Worm (Caenorhabditis elegans): ENCODE measurements around the gene ceh-57.

Gene ceh-57

DNA sequence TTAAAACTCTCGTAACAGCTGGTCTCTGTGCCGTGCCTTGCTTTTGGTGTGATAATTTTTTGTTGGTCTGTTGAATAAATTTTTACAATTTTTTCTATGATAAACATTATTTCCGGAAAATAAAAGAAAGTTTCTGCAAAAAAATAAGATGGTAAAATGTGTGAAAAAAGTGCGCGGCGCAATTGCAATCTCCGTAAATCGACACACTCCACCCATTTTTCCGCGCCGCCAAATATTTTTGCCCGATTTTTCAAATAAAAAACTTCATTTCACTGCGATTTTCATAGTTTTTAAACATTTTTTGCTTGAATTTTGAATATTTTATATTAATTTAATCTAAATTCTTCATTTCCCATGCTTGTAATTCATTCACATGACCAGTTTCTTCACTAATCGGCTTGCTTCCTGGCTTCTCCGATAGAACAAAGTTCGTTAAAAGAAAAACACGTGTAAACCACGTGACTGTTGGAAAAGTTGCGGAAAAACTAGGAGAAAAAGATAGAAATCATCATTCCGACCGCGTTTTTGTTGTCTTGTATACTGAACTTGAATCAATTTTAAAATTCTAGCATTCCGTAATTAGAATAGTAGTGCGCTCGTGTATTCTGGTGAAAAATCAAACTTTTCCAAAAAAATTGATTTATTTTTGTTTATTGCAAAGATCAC lies 21.1 kb upstream of the ceh-57 start (continued):
- TF ChIP-seq somi-1 (GFP tag; optimal IDR thresholded peaks at IDR 0.05): no peak
- TF ChIP-seq nhr-80 (tag; optimal IDR thresholded peaks at IDR 0.05): peak; percentile 26
- TF ChIP-seq lir-1 (GFP tag; conservative IDR thresholded peaks at IDR 0.05): no peak
- TF ChIP-seq lin-40 (tag; optimal IDR thresholded peaks at IDR 0.05): peak; percentile 59
- no peak for TF ChIP-seq xnd-1 (tag; optimal IDR thresholded peaks at IDR 0.05)
- TF ChIP-seq ztf-26 (tag; optimal IDR thresholded peaks at IDR 0.05): no peak
- peak; percentile 51 for TF ChIP-seq F33H1.4 (GFP tag; IDR thresholded peaks at IDR 0.05)
- TF ChIP-seq hmg-20 (GFP tag; IDR thresholded peaks at IDR 0.05): no peak
- no peak for TF ChIP-seq rec-8 (tag; optimal IDR thresholded peaks at IDR 0.05)
- TF ChIP-seq unc-62 (GFP tag; optimal IDR thresholded peaks at IDR 0.05): no peak
- no peak for TF ChIP-seq ztf-25 (GFP tag; IDR thresholded peaks at IDR 0.05)
- TF ChIP-seq dpff-1 (tag; optimal IDR thresholded peaks at IDR 0.05): no peak
- TF ChIP-seq lsl-1 (GFP tag; optimal IDR thresholded peaks at IDR 0.05): peak; percentile 57
- TF ChIP-seq ztf-28 (GFP tag; IDR thresholded peaks at IDR 0.05): 0 out of 2 replicates have a peak, but pooled peaks have one; percentile 59
- no peak for TF ChIP-seq aptf-3 (GFP tag; IDR thresholded peaks at IDR 0.05)
- no peak for TF ChIP-seq F22D6.2 (tag; optimal IDR thresholded peaks at IDR 0.05)
- no peak for TF ChIP-seq mel-28 (tag; optimal IDR thresholded peaks at IDR 0.05; ENCODE audit: borderline replicate concordance)
- TF ChIP-seq Y95B8A.8 (GFP tag; IDR thresholded peaks at IDR 0.05): no peak
- no peak for TF ChIP-seq madf-8 (GFP tag; conservative IDR thresholded peaks at IDR 0.05)
- TF ChIP-seq attf-6 (GFP tag; IDR thresholded peaks at IDR 0.05): no peak
- TF ChIP-seq mcd-1 (GFP tag; IDR thresholded peaks at IDR 0.05): peak; percentile 46; the same call in 1 of the 2 replicates
- TF ChIP-seq lin-26 (GFP tag; IDR thresholded peaks at IDR 0.05): no peak
- peak; percentile 56; the same call in 1 of the 2 replicates for TF ChIP-seq attf-3 (GFP tag; conservative IDR thresholded peaks at IDR 0.05)
- TF ChIP-seq ztf-22 (GFP tag; optimal IDR thresholded peaks at IDR 0.05): no peak
- peak; percentile 26; the same call in 1 of the 2 replicates for TF ChIP-seq ekl-4 (GFP tag; IDR thresholded peaks at IDR 0.05)
- peak; percentile 65 for TF ChIP-seq F23B12.7 (tag; optimal IDR thresholded peaks at IDR 0.05; ENCODE audit: insufficient read depth)
- no peak for TF ChIP-seq F39B2.1 (GFP tag; IDR thresholded peaks at IDR 0.05)
- peak; percentile 23; the same call in 1 of the 2 replicates for TF ChIP-seq pbrm-1 (GFP tag; IDR thresholded peaks at IDR 0.05)
- TF ChIP-seq F57A8.1 (GFP tag; optimal IDR thresholded peaks at IDR 0.05): no peak
- no peak for TF ChIP-seq nhr-179 (tag; optimal IDR thresholded peaks at IDR 0.05)
- TF ChIP-seq him-1 (tag; optimal IDR thresholded peaks at IDR 0.05): no peak
- TF ChIP-seq ztf-6 (GFP tag; IDR thresholded peaks at IDR 0.05): no peak
- no peak for TF ChIP-seq tbx-9 (tag; optimal IDR thresholded peaks at IDR 0.05; ENCODE audit: borderline replicate concordance)
- no peak for TF ChIP-seq Y53F4B.3 (GFP tag; IDR thresholded peaks at IDR 0.05)
- no peak for TF ChIP-seq ztf-3 (GFP tag; optimal IDR thresholded peaks at IDR 0.05)
- no peak for TF ChIP-seq T07F8.4 (tag; optimal IDR thresholded peaks at IDR 0.05)
- TF ChIP-seq ama-1 (optimal IDR thresholded peaks at IDR 0.05): peak; percentile 44
- TF ChIP-seq ama-1 (GFP tag; optimal IDR thresholded peaks at IDR 0.05): peak in 1 of 2 experiments; percentile 16
- TF ChIP-seq mxl-1 (tag; optimal IDR thresholded peaks at IDR 0.05): no peak
- TF ChIP-seq C06A6.2 (GFP tag; conservative IDR thresholded peaks at IDR 0.05): 0 out of 2 replicates have a peak, but pooled peaks have one; percentile 25
- peak; percentile 23 for TF ChIP-seq ZK185.1 (tag; optimal IDR thresholded peaks at IDR 0.05; ENCODE audit: poor library complexity, severe bottlenecking)

Measured in whole organism, young adult.